Worm (Caenorhabditis elegans): ENCODE data around the gene F26D2.10.

DNA sequence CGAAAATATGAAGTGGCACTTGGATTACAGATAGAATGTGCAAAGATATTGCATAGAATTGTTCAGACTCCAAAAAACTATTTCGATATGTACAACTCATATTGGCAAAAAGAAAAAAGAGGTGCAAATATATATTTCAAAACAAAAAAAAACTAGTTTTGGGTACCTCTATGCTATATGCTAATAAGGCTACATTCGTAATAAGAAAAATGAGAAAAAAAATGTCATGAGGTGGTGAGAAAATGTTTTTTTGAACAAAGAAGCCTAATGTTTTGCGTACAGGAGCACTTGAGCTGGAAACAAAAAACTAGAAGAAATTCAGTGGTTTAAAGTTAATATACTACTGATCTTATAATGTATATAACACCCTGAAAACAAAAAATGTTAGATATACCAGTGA, 31.5 kb upstream of the F26D2.10 start, which contains the start of gene srh-142:
- no peak for TF ChIP-seq nhr-237 (tag; optimal IDR thresholded peaks at IDR 0.05)
- no peak for TF ChIP-seq ceh-39 (tag; optimal IDR thresholded peaks at IDR 0.05)
